Worm (Caenorhabditis elegans) whole organism, early embryonic: Measurements from ENCODE around the gene hst-3.2.

ENCODE experiments used
- B0310.2 ChIP-seq: sonication (generic microtip); optimal IDR thresholded peaks from 2 replicates; lab custom pipeline; 2016; ENCODE audit warnings: mild to moderate bottlenecking, missing genetic modification characterization, missing compliant biosample characterization
- F13C5.2 ChIP-seq: sonication (generic microtip); optimal IDR thresholded peaks from 2 replicates; lab custom pipeline; 2017; ENCODE audit warnings: mild to moderate bottlenecking, missing genetic modification characterization, inconsistent platforms, missing compliant biosample characterization
- aly-1 ChIP-seq: sonication (generic microtip); optimal IDR thresholded peaks from 2 replicates; lab custom pipeline; 2016; ENCODE audit warnings: missing genetic modification characterization, missing compliant biosample characterization
- ama-1 ChIP-seq: fragments of 150-350 bp; optimal IDR thresholded peaks from 2 replicates; lab custom pipeline; 2014
- ceh-13 ChIP-seq: fragments of 200-800 bp; sonication (Bioruptor generic); optimal IDR thresholded peaks from 2 replicates; lab custom pipeline; 2018; ENCODE audit warnings: mild to moderate bottlenecking, missing genetic modification characterization, missing compliant biosample characterization
- ceh-36 ChIP-seq: sonication (generic microtip); optimal IDR thresholded peaks from 2 replicates; lab custom pipeline; 2016; ENCODE audit warnings: missing genetic modification characterization, inconsistent platforms, missing compliant biosample characterization
- ets-7 ChIP-seq: sonication (generic microtip); optimal IDR thresholded peaks from 2 replicates; lab custom pipeline; 2016; ENCODE audit warnings: missing genotype, missing genetic modification characterization, missing compliant biosample characterization
- flt-1 ChIP-seq: fragments of 200-800 bp; sonication (Bioruptor generic); IDR thresholded peaks from 2 replicates; pipeline ENCODE4 v1.3.6; 2022; ENCODE audit warnings: missing genetic modification characterization, missing compliant biosample characterization
- hmbx-1 ChIP-seq: sonication (generic microtip); optimal IDR thresholded peaks from 2 replicates; lab custom pipeline; 2016; ENCODE audit warnings: mild to moderate bottlenecking, missing genetic modification characterization, missing compliant biosample characterization
- hmg-4 ChIP-seq: fragments of 200-800 bp; sonication (Bioruptor generic); optimal IDR thresholded peaks from 2 replicates; lab custom pipeline; 2018; ENCODE audit warnings: mild to moderate bottlenecking, missing genetic modification characterization, missing compliant biosample characterization
- hnd-1 ChIP-seq: sonication (generic microtip); optimal IDR thresholded peaks from 2 replicates; lab custom pipeline; 2016; ENCODE audit warnings: missing genetic modification characterization, missing compliant biosample characterization
- pes-1 ChIP-seq: fragments of 200-800 bp; sonication (Bioruptor generic); IDR thresholded peaks from 2 replicates; pipeline ENCODE4 v1.3.6; 2022; ENCODE audit warnings: missing genetic modification reagents, missing genetic modification characterization, missing compliant biosample characterization
- scrt-1 ChIP-seq: fragments of 200-800 bp; sonication (Bioruptor generic); IDR thresholded peaks from 2 replicates; pipeline ENCODE4 v1.3.6; 2022; ENCODE audit warnings: missing genetic modification characterization, missing compliant biosample characterization
- sea-1 ChIP-seq: fragments of 200-800 bp; sonication (Bioruptor generic); conservative IDR thresholded peaks from 2 replicates; pipeline ENCODE4 v1.3.6; 2022; ENCODE audit warnings: missing genetic modification characterization, missing compliant biosample characterization
- tbx-11 ChIP-seq: fragments of 200-800 bp; sonication (Bioruptor generic); IDR thresholded peaks from 2 replicates; pipeline ENCODE4 v1.3.6; 2022; ENCODE audit warnings: missing genetic modification characterization, missing compliant biosample characterization
- tbx-37 ChIP-seq: fragments of 200-800 bp; sonication (Bioruptor generic); conservative IDR thresholded peaks from 2 replicates; pipeline ENCODE4 v1.3.6; 2022; ENCODE audit warnings: missing genetic modification reagents, missing genetic modification characterization, missing compliant biosample characterization
- tra-4 ChIP-seq: sonication (generic microtip); optimal IDR thresholded peaks from 2 replicates; lab custom pipeline; 2017; ENCODE audit warnings: missing genetic modification characterization, missing compliant biosample characterization

Gene hst-3.2

DNA sequence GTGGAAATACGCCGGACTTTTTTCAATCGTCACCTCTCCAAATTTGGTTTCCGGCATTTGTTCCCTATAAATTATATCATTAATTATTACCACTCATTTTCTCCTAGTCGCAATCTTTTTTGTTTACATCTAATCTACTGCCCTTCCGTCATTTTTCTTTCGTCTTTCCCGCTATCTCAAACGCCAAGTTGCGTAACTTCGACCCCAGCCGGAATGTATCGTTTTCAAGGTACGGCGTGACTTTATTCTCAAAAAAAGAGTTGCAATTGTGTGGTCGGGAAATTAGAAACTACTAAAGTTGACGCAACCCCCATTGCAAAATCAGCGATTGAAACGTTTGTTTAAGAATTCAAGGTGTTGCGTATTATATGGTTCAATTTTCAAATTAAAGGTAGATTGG is 4.3 kb downstream of the hst-3.2 start:
- TF ChIP-seq ama-1 (lab: Kevin White, UChicago) (no peak), B0310.2 (tag; lab: Kevin White, UChicago) (no peak), tbx-37 (GFP tag; lab: Robert Waterston, UW) (no peak), ets-7 (tag; lab: Kevin White, UChicago) (no peak), ceh-36 (tag; lab: Kevin White, UChicago) (no peak), hmg-4 (GFP tag; lab: Kevin White, UChicago) (no peak), flt-1 (GFP tag; lab: Robert Waterston, UW) (no peak), sea-1 (GFP tag; lab: Robert Waterston, UW) (no peak), F13C5.2 (no peak), hmbx-1 (tag; lab: Kevin White, UChicago) (no peak), aly-1 (tag; lab: Kevin White, UChicago) (no peak)

DNA sequence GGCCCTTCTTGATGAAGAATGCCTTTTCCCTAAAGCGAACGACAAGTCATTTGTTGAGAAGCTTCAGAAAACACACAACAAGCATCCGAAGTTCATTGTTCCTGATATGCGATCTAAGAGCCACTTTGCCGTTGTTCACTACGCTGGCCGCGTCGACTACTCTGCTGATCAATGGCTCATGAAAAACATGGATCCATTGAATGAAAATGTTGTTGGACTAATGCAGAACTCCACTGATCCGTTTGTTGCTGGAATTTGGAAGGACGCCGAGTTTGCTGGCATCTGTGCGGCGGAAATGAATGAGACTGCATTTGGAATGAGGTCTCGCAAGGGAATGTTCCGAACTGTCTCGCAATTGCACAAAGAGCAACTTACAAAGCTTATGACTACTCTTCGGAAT is 11.1 kb downstream of the hst-3.2 start:
- TF ChIP-seq ama-1 (lab: Kevin White, UChicago) (no peak), B0310.2 (tag; lab: Kevin White, UChicago) (no peak), F13C5.2 (no peak), scrt-1 (GFP tag; lab: Robert Waterston, UW) (no peak), aly-1 (tag; lab: Kevin White, UChicago) (no peak), ceh-13 (GFP tag; lab: Kevin White, UChicago) (no peak), sea-1 (GFP tag; lab: Robert Waterston, UW) (no peak), tbx-11 (no peak), tra-4 (tag; lab: Kevin White, UChicago) (no peak), ets-7 (tag; lab: Kevin White, UChicago) (no peak), tbx-37 (GFP tag; lab: Robert Waterston, UW) (no peak), hmg-4 (GFP tag; lab: Kevin White, UChicago) (no peak), flt-1 (GFP tag; lab: Robert Waterston, UW) (no peak), hnd-1 (tag; lab: Kevin White, UChicago) (no peak), pes-1 (GFP tag; lab: Robert Waterston, UW) (no peak), hmbx-1 (tag; lab: Kevin White, UChicago) (no peak), ceh-36 (tag; lab: Kevin White, UChicago) (no peak)

DNA sequence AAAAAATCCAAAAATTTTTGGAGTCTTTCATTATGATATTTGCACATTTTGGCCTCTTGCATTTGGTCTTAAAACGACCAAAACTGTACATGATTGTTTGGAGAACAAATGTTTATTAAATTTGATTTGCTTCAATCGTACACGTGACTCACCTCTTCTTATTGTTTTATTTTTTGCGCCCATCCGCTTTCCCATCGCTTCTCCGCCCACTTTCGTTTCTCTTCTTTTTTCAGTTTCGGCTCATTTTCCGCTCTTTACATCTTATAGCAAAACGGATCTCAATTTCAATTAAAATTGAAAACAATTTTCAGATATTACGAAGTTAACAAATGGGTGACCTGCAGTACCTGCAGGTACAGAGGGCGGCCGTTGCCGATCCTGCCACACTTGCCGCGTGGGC is 14.6 kb downstream of the hst-3.2 start, which contains the start of gene nmy-1:
nmy-1 (plus strand) TSS at position 301 of the 400 bp plus-strand sequence.
- no peak for TF ChIP-seq tbx-37 (GFP tag; lab: Robert Waterston, UW)
- no peak for TF ChIP-seq aly-1 (tag; lab: Kevin White, UChicago)
- no peak for TF ChIP-seq ama-1 (lab: Kevin White, UChicago)
- no peak for TF ChIP-seq tbx-11
- no peak for TF ChIP-seq B0310.2 (tag; lab: Kevin White, UChicago)
- no peak for TF ChIP-seq ets-7 (tag; lab: Kevin White, UChicago)
- TF ChIP-seq hmbx-1 (tag; lab: Kevin White, UChicago) = no peak
- no peak for TF ChIP-seq tra-4 (tag; lab: Kevin White, UChicago)
- TF ChIP-seq scrt-1 (GFP tag; lab: Robert Waterston, UW) = no peak
- TF ChIP-seq ceh-36 (tag; lab: Kevin White, UChicago) = no peak
- TF ChIP-seq F13C5.2 = no peak
- no peak for TF ChIP-seq sea-1 (GFP tag; lab: Robert Waterston, UW)
- no peak for TF ChIP-seq ceh-13 (GFP tag; lab: Kevin White, UChicago)
- no peak for TF ChIP-seq hmg-4 (GFP tag; lab: Kevin White, UChicago)
- TF ChIP-seq flt-1 (GFP tag; lab: Robert Waterston, UW) = no peak
- TF ChIP-seq hnd-1 (tag; lab: Kevin White, UChicago) = no peak
- no peak for TF ChIP-seq pes-1 (GFP tag; lab: Robert Waterston, UW)

DNA sequence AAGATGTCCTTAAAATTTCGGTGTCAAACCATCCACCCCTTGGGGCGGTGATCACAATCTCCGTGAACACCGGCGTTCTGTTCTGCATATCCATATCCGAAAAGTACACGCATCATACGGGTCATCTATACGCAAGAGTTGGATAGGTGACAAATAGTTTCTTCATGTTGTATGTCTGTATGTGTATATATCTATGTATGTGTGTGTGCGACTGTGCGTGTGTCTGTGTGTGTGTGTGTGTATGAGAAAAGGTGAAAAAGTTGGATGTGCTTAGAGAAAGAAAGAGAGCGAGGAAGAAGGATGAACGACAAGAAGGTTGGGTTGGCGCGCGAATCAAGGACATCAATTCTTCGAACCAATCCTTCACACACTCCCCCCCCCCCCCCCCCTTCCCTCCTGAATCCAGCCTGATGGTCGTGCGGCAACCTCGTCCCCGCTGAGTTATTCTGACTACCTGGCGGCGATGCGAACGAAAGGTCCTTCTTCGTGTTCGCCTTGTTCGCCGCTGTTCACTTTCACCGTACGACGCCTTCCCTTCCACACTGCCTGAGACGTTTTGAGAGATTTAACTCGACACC is 16.4 kb downstream of the hst-3.2 start:
- TF ChIP-seq ets-7 (tag; lab: Kevin White, UChicago) (no peak), sea-1 (GFP tag; lab: Robert Waterston, UW) (no peak), tbx-11 (no peak), ceh-36 (tag; lab: Kevin White, UChicago) (no peak), scrt-1 (GFP tag; lab: Robert Waterston, UW) (no peak), flt-1 (GFP tag; lab: Robert Waterston, UW) (0 out of 2 replicates have a peak, but pooled peaks have one; percentile 20), ceh-13 (GFP tag; lab: Kevin White, UChicago) (no peak), ama-1 (lab: Kevin White, UChicago) (no peak), B0310.2 (tag; lab: Kevin White, UChicago) (no peak), hmg-4 (GFP tag; lab: Kevin White, UChicago) (peak; percentile 58), pes-1 (GFP tag; lab: Robert Waterston, UW) (no peak), tra-4 (tag; lab: Kevin White, UChicago) (no peak), hnd-1 (tag; lab: Kevin White, UChicago) (no peak), tbx-37 (GFP tag; lab: Robert Waterston, UW) (no peak), F13C5.2 (no peak), aly-1 (tag; lab: Kevin White, UChicago) (no peak)

DNA sequence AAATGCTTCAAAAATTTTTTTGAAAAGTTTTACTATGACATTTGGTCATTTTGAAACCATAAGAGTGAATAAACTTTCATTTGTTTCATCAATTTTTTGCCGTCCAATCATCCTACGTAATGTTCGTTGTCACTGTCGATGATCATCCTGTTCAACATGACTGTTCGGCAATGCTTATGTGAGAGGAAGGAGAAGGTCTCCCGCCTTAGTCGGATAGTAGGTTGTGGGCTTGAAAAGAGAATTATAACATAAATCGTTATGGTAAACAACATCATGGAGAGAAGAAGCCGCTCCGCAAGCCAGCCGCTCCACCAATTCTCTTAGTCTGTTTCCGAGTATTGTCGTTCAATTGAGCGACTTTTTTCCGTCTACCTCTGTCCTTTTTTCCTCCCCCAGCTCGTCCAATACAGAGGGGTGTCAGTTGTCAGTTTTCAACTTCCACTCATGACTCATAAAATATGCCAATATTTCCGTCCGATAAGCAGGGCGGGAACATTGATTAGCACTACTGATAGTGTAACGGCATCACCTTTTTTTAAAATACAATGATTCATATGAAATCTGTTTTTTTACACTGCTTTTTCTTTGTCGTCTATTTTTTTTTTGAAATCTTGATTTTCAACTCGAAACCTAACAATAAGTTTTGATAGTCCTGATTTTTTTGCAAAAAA is 17.6 kb downstream of the hst-3.2 start:
- TF ChIP-seq tbx-11 (no peak), scrt-1 (GFP tag; lab: Robert Waterston, UW) (no peak), hmbx-1 (tag; lab: Kevin White, UChicago) (no peak), B0310.2 (tag; lab: Kevin White, UChicago) (no peak), tra-4 (tag; lab: Kevin White, UChicago) (no peak), aly-1 (tag; lab: Kevin White, UChicago) (no peak), flt-1 (GFP tag; lab: Robert Waterston, UW) (no peak), hmg-4 (GFP tag; lab: Kevin White, UChicago) (no peak), ets-7 (tag; lab: Kevin White, UChicago) (no peak), ceh-13 (GFP tag; lab: Kevin White, UChicago) (no peak), ceh-36 (tag; lab: Kevin White, UChicago) (no peak), pes-1 (GFP tag; lab: Robert Waterston, UW) (no peak), hnd-1 (tag; lab: Kevin White, UChicago) (no peak)
